Fruit fly (Drosophila melanogaster) whole organism, prepupa: Measurements from ENCODE around the gene CG31205.

Experiments
- CG10669 ChIP-seq: fragments of 200-800 bp; sonication (Bioruptor generic); optimal IDR thresholded peaks from 3 replicates; lab custom pipeline; 2018; ENCODE audit warnings: missing biosample characterization, mild to moderate bottlenecking, missing genetic modification characterization, moderate library complexity
- CG11294 ChIP-seq: fragments of 200-800 bp; sonication (Bioruptor generic); IDR thresholded peaks from 2 replicates; pipeline ENCODE4 v1.3.6; 2022; ENCODE audit warnings: missing biosample characterization, missing genetic modification characterization
- CG11902 ChIP-seq: fragments of 200-800 bp; sonication (Bioruptor generic); optimal IDR thresholded peaks from 3 replicates; lab custom pipeline; 2016; ENCODE audit warnings: missing biosample characterization, missing genetic modification characterization
- CG15336 ChIP-seq: fragments of 200-800 bp; sonication (Bioruptor generic); IDR thresholded peaks from 2 replicates; pipeline ENCODE4 v1.3.6; 2022; ENCODE audit warnings: missing biosample characterization, missing genetic modification characterization
- CG1621 ChIP-seq: fragments of 200-800 bp; sonication (Bioruptor generic); optimal IDR thresholded peaks from 3 replicates; lab custom pipeline; 2018; ENCODE audit warnings: missing biosample characterization, mild to moderate bottlenecking, missing genetic modification characterization
- CG16779 ChIP-seq: fragments of 200-800 bp; sonication (Bioruptor generic); optimal IDR thresholded peaks from 3 replicates; lab custom pipeline; 2017; ENCODE audit warnings: missing biosample characterization, mild to moderate bottlenecking, missing genetic modification characterization
- CG3032 ChIP-seq: fragments of 200-800 bp; optimal IDR thresholded peaks from 2 replicates; lab custom pipeline; 2019; ENCODE audit warnings: missing biosample characterization, mild to moderate bottlenecking, missing genetic modification characterization, moderate library complexity
- CG31627 ChIP-seq: fragments of 200-800 bp; sonication (Bioruptor generic); optimal IDR thresholded peaks from 3 replicates; lab custom pipeline; 2016; ENCODE audit warnings: missing biosample characterization, missing genetic modification characterization
- CG34406 ChIP-seq: fragments of 200-800 bp; sonication (Bioruptor generic); optimal IDR thresholded peaks from 3 replicates; lab custom pipeline; 2016; ENCODE audit warnings: missing biosample characterization, missing genetic modification characterization
- CG3919 ChIP-seq: fragments of 200-800 bp; sonication (Bioruptor generic); optimal IDR thresholded peaks from 3 replicates; lab custom pipeline; 2016; ENCODE audit warnings: missing biosample characterization, missing genetic modification characterization
- CG4318 ChIP-seq: fragments of 200-800 bp; sonication (Bioruptor generic); optimal IDR thresholded peaks from 3 replicates; lab custom pipeline; 2017; ENCODE audit warnings: missing biosample characterization, mild to moderate bottlenecking, missing genetic modification characterization
- CG6163 ChIP-seq: fragments of 200-800 bp; sonication (Bioruptor generic); IDR thresholded peaks from 3 replicates; pipeline ENCODE4 v1.3.6; 2022; ENCODE audit warnings: missing biosample characterization, missing genetic modification characterization
- CG6276 ChIP-seq: fragments of 200-800 bp; sonication (Bioruptor generic); optimal IDR thresholded peaks from 2 replicates; lab custom pipeline; 2017; ENCODE audit warnings: missing biosample characterization, mild to moderate bottlenecking, missing genetic modification characterization
- CG6792 ChIP-seq: fragments of 200-800 bp; sonication (Bioruptor generic); optimal IDR thresholded peaks from 3 replicates; lab custom pipeline; 2016; ENCODE audit warnings: missing biosample characterization, missing genetic modification characterization
- CG6808 ChIP-seq: fragments of 200-800 bp; sonication (Bioruptor generic); optimal IDR thresholded peaks from 3 replicates; lab custom pipeline; 2017; ENCODE audit warnings: missing biosample characterization, missing genetic modification characterization, mild to moderate bottlenecking, moderate library complexity, missing genetic modification reagents
- CG6854 ChIP-seq: fragments of 200-800 bp; sonication (Bioruptor generic); optimal IDR thresholded peaks from 2 replicates; lab custom pipeline; 2017; ENCODE audit warnings: missing biosample characterization, mild to moderate bottlenecking, missing genetic modification characterization
- CG7368 ChIP-seq: fragments of 200-800 bp; sonication (Bioruptor generic); optimal IDR thresholded peaks from 3 replicates; lab custom pipeline; 2016; ENCODE audit warnings: missing biosample characterization, missing genetic modification characterization
- CG8119 ChIP-seq: fragments of 200-800 bp; sonication (Bioruptor generic); IDR thresholded peaks from 3 replicates; pipeline ENCODE4 v1.3.6; 2022; ENCODE audit warnings: missing biosample characterization, missing genetic modification characterization
- CG8319 ChIP-seq: fragments of 200-800 bp; sonication (Bioruptor generic); optimal IDR thresholded peaks from 3 replicates; lab custom pipeline; 2016; ENCODE audit warnings: missing biosample characterization, missing genetic modification characterization
- CG8632 ChIP-seq: fragments of 200-800 bp; sonication (Bioruptor generic); optimal IDR thresholded peaks from 3 replicates; lab custom pipeline; 2016; ENCODE audit warnings: missing biosample characterization, missing genetic modification characterization
- CG9139 ChIP-seq: fragments of 200-800 bp; sonication (Bioruptor generic); optimal IDR thresholded peaks from 3 replicates; lab custom pipeline; 2017; ENCODE audit warnings: missing biosample characterization, mild to moderate bottlenecking, missing genetic modification characterization
- Eip75B ChIP-seq: fragments of 200-800 bp; sonication (Bioruptor generic); optimal IDR thresholded peaks from 3 replicates; lab custom pipeline; 2016; ENCODE audit warnings: missing biosample characterization, missing genetic modification characterization
- Eip78C ChIP-seq: fragments of 200-800 bp; sonication (Bioruptor generic); peaks from one replicate; lab custom pipeline; 2016; ENCODE audit warnings: missing biosample characterization, missing genetic modification characterization
- Eip93F ChIP-seq: fragments of 200-800 bp; sonication (Bioruptor generic); optimal IDR thresholded peaks from 2 replicates; lab custom pipeline; 2016; ENCODE audit warnings: missing biosample characterization, mild to moderate bottlenecking, missing genetic modification characterization
- Ets21C ChIP-seq: fragments of 200-800 bp; sonication (Bioruptor generic); optimal IDR thresholded peaks from 3 replicates; lab custom pipeline; 2016; ENCODE audit warnings: missing biosample characterization, missing genetic modification characterization
- Ets96B ChIP-seq: fragments of 200-800 bp; optimal IDR thresholded peaks from 2 replicates; lab custom pipeline; 2019; ENCODE audit warnings: missing biosample characterization, mild to moderate bottlenecking, missing genetic modification characterization, moderate library complexity
- Gug ChIP-seq: fragments of 200-800 bp; sonication (Bioruptor generic); IDR thresholded peaks from 2 replicates; pipeline ENCODE4 v1.3.6; 2022; ENCODE audit warnings: missing biosample characterization, missing genetic modification characterization
- Hr38 ChIP-seq: sonication (Bioruptor generic); optimal IDR thresholded peaks from 2 replicates; lab custom pipeline; 2016; ENCODE audit warnings: missing biosample characterization, missing genetic modification characterization
- Hr39 ChIP-seq: fragments of 200-800 bp; sonication (Bioruptor generic); optimal IDR thresholded peaks from 2 replicates; lab custom pipeline; 2016; ENCODE audit warnings: missing biosample characterization, missing genetic modification characterization
- Lpt ChIP-seq: fragments of 200-800 bp; sonication (Bioruptor generic); optimal IDR thresholded peaks from 3 replicates; lab custom pipeline; 2016; ENCODE audit warnings: missing biosample characterization, missing genetic modification characterization
- Met ChIP-seq: fragments of 200-800 bp; sonication (Bioruptor generic); optimal IDR thresholded peaks from 3 replicates; lab custom pipeline; 2016; ENCODE audit warnings: missing biosample characterization, missing genetic modification characterization
- OdsH ChIP-seq: fragments of 200-800 bp; sonication (Bioruptor generic); optimal IDR thresholded peaks from 3 replicates; lab custom pipeline; 2016; ENCODE audit warnings: missing biosample characterization, missing genetic modification characterization
- Smox ChIP-seq: fragments of 200-800 bp; sonication (Bioruptor generic); optimal IDR thresholded peaks from 3 replicates; lab custom pipeline; 2016; ENCODE audit warnings: missing biosample characterization, missing genetic modification characterization
- Sox102F ChIP-seq: fragments of 200-800 bp; sonication (Bioruptor generic); optimal IDR thresholded peaks from 2 replicates; lab custom pipeline; 2016; ENCODE audit warnings: missing biosample characterization, mild to moderate bottlenecking, missing genetic modification characterization
- Sox14 ChIP-seq: fragments of 200-800 bp; sonication (Bioruptor generic); optimal IDR thresholded peaks from 3 replicates; lab custom pipeline; 2016; ENCODE audit warnings: missing biosample characterization, missing genetic modification characterization
- achi ChIP-seq: fragments of 200-800 bp; sonication (Bioruptor generic); optimal IDR thresholded peaks from 3 replicates; lab custom pipeline; 2016; ENCODE audit warnings: missing biosample characterization, missing genetic modification characterization
- cyc ChIP-seq: fragments of 200-800 bp; sonication (Bioruptor generic); optimal IDR thresholded peaks from 3 replicates; lab custom pipeline; 2016; ENCODE audit warnings: missing biosample characterization, missing genetic modification characterization
- dac ChIP-seq: fragments of 200-800 bp; sonication (Bioruptor generic); optimal IDR thresholded peaks from 2 replicates; lab custom pipeline; 2017; ENCODE audit warnings: missing biosample characterization, mild to moderate bottlenecking, missing genetic modification characterization
- eg ChIP-seq: fragments of 200-800 bp; sonication (Bioruptor generic); IDR thresholded peaks from 3 replicates; pipeline ENCODE4 v1.3.6; 2022; ENCODE audit warnings: missing biosample characterization, missing genetic modification characterization
- lz ChIP-seq: fragments of 200-800 bp; sonication (Bioruptor generic); optimal IDR thresholded peaks from 3 replicates; lab custom pipeline; 2016; ENCODE audit warnings: missing biosample characterization, missing genetic modification characterization
- net ChIP-seq: fragments of 200-800 bp; sonication (Bioruptor generic); optimal IDR thresholded peaks from 3 replicates; lab custom pipeline; 2016; ENCODE audit warnings: missing biosample characterization, missing genetic modification characterization
- pdm3 ChIP-seq: fragments of 200-800 bp; sonication (Bioruptor generic); optimal IDR thresholded peaks from 3 replicates; lab custom pipeline; 2016; ENCODE audit warnings: missing biosample characterization, missing genetic modification characterization
- salr ChIP-seq, 2 experiments: fragments of 200-800 bp; sonication (Bioruptor generic); optimal IDR thresholded peaks; 3 replicates each; lab custom pipeline; 2016 to 2018; ENCODE audit warnings: missing biosample characterization in 2 of 2, missing genetic modification characterization in 2 of 2, mild to moderate bottlenecking in 1 of 2
- spab ChIP-seq: fragments of 200-800 bp; sonication (Bioruptor generic); optimal IDR thresholded peaks from 2 replicates; lab custom pipeline; 2017; ENCODE audit warnings: missing biosample characterization, mild to moderate bottlenecking, missing genetic modification characterization, missing genetic modification reagents
- ss ChIP-seq, 2 experiments: fragments of 200-800 bp; sonication (Bioruptor generic); optimal IDR thresholded peaks; 2 replicates in 1 of 2; 3 replicates in 1 of 2; lab custom pipeline; 2017 to 2018; ENCODE audit warnings: mild to moderate bottlenecking in 2 of 2, missing biosample characterization in 2 of 2, missing genetic modification characterization in 2 of 2, moderate library complexity in 1 of 2
- topi ChIP-seq: fragments of 200-800 bp; sonication (Bioruptor generic); optimal IDR thresholded peaks from 3 replicates; lab custom pipeline; 2016; ENCODE audit warnings: missing biosample characterization, missing genetic modification characterization

The CG31205 gene

dm6 chr3R:20778285-20778926 is 47.0 kb downstream of the CG31205 start (continued):
- TF ChIP-seq pdm3 (GFP tag; lab: Kevin White, UChicago) (peak; percentile 70), OdsH (GFP tag; lab: Kevin White, UChicago) (peak; percentile 71), dac (peak; percentile 79), salr (GFP tag; optimal IDR thresholded peaks at IDR 0.05; lab: Kevin White, UChicago) (peak; percentile 58 to 74), CG6163 (GFP tag; lab: Robert Waterston, UW) (peak; percentile 99), CG31627 (GFP tag; lab: Kevin White, UChicago) (no peak), CG34406 (peak; percentile 83), CG3032 (tag; lab: Kevin White, UChicago) (peak; percentile 87), Ets96B (tag; lab: Kevin White, UChicago) (peak; percentile 95)

dm6 chr3R:20779545-20779944 is 48.1 kb downstream of the CG31205 start:
- TF ChIP-seq Hr38 (GFP tag; lab: Kevin White, UChicago) (no peak), Ets96B (tag; lab: Kevin White, UChicago) (no peak), net (GFP tag; lab: Kevin White, UChicago) (no peak), achi (GFP tag; lab: Kevin White, UChicago) (no peak), ss (GFP tag; optimal IDR thresholded peaks at IDR 0.05; lab: Kevin White, UChicago) (no peak), CG8632 (no peak), Sox14 (GFP tag; lab: Kevin White, UChicago) (no peak), spab (GFP tag; lab: Kevin White, UChicago) (no peak), CG10669 (no peak), CG6163 (GFP tag; lab: Robert Waterston, UW) (no peak), topi (GFP tag; lab: Kevin White, UChicago) (no peak), Eip93F (no peak), CG3919 (no peak), CG8119 (no peak), Lpt (no peak), eg (GFP tag; lab: Robert Waterston, UW) (no peak), CG16779 (tag; lab: Kevin White, UChicago) (no peak), CG6792 (no peak), cyc (GFP tag; lab: Kevin White, UChicago) (no peak)

- TF ChIP-seq CG11294 (GFP tag; lab: Robert Waterston, UW) (peak; percentile 51; the same call in 1 of the 2 replicates), pdm3 (GFP tag; lab: Kevin White, UChicago) (no peak), Hr38 (GFP tag; lab: Kevin White, UChicago) (no peak), Sox14 (GFP tag; lab: Kevin White, UChicago) (peak; percentile 20), Hr39 (no peak), CG15336 (peak; percentile 80), Ets21C (GFP tag; lab: Kevin White, UChicago) (no peak), Smox (GFP tag; lab: Kevin White, UChicago) (peak; percentile 11), achi (GFP tag; lab: Kevin White, UChicago) (peak; percentile 46), CG8319 (GFP tag; lab: Kevin White, UChicago) (no peak), CG31627 (GFP tag; lab: Kevin White, UChicago) (no peak), CG10669 (peak; percentile 44), Eip78C (GFP tag; lab: Kevin White, UChicago) (peak; percentile 91), cyc (GFP tag; lab: Kevin White, UChicago) (no peak), CG11902 (GFP tag; lab: Kevin White, UChicago) (no peak), CG1621 (tag; lab: Kevin White, UChicago) (peak; percentile 62), topi (GFP tag; lab: Kevin White, UChicago) (peak; percentile 34), CG9139 (peak; percentile 84), Met (GFP tag; lab: Kevin White, UChicago) (peak; percentile 37), OdsH (GFP tag; lab: Kevin White, UChicago) (peak; percentile 16), spab (GFP tag; lab: Kevin White, UChicago) (peak; percentile 67), Gug (GFP tag; lab: Robert Waterston, UW) (0 out of 2 replicates have a peak, but pooled peaks have one; percentile 10), net (GFP tag; lab: Kevin White, UChicago) (peak; percentile 65), Eip75B (peak; percentile 61), CG6808 (GFP tag; lab: Kevin White, UChicago) (peak; percentile 72), CG3032 (tag; lab: Kevin White, UChicago) (peak; percentile 43), Sox102F (GFP tag; lab: Kevin White, UChicago) (peak; percentile 72), CG4318 (GFP tag; lab: Kevin White, UChicago) (no peak), CG6276 (peak; percentile 67), lz (GFP tag; lab: Kevin White, UChicago) (no peak), CG6854 (peak; percentile 90), CG7368 (GFP tag; lab: Kevin White, UChicago) (peak; percentile 65), Lpt (peak; percentile 66)
Measured at dm6 chr3R:20779969-20780368, 48.5 kb downstream of the CG31205 start.
